Worm (Caenorhabditis elegans) whole organism, L1 larva: ENCODE data around the gene daf-18.
A peak's percentile ranks its signal among the peaks of the same experiment; 100 is the strongest.

ENCODE experiments used
- C04F5.9 ChIP-seq: sonication (generic microtip); optimal IDR thresholded peaks from 2 replicates; lab custom pipeline; 2016; ENCODE audit warnings: missing genetic modification characterization, missing compliant biosample characterization
- C16A3.4 ChIP-seq: fragments of 150-350 bp; optimal IDR thresholded peaks from 2 replicates; lab custom pipeline; 2014; ENCODE audit warnings: missing biosample characterization, missing genetic modification characterization
- C34B4.2 ChIP-seq: sonication (generic microtip); optimal IDR thresholded peaks from 2 replicates; lab custom pipeline; 2017; ENCODE audit warnings: mild to moderate bottlenecking, missing genetic modification characterization, missing compliant biosample characterization
- F16B12.6 ChIP-seq: fragments of 150-350 bp; optimal IDR thresholded peaks from 2 replicates; lab custom pipeline; 2014; ENCODE audit warnings: missing biosample characterization, missing genetic modification characterization
- aly-2 ChIP-seq: fragments of 150-350 bp; optimal IDR thresholded peaks from 2 replicates; lab custom pipeline; 2014; ENCODE audit warnings: missing biosample characterization, missing genetic modification characterization
- ceh-8 ChIP-seq: fragments of 200-800 bp; sonication (Bioruptor generic); optimal IDR thresholded peaks from 2 replicates; lab custom pipeline; 2018; ENCODE audit warnings: mild to moderate bottlenecking, missing genetic modification characterization, moderate library complexity, missing compliant biosample characterization
- dpl-1 ChIP-seq, 3 experiments: fragments of 150-350 bp in 2 of 3; sonication (generic microtip) in 1 of 3; optimal IDR thresholded peaks; 2 replicates each; lab custom pipeline; 2014 to 2017; ENCODE audit warnings: missing biosample characterization in 3 of 3, missing genetic modification characterization in 3 of 3, missing genetic modification reagents in 3 of 3
- egl-27 ChIP-seq, 2 experiments: fragments of 150-350 bp in 1 of 2; sonication (generic microtip); optimal IDR thresholded peaks; 3 replicates each; lab custom pipeline; 2017 to 2018; ENCODE audit warnings: missing biosample characterization in 2 of 2, missing genetic modification characterization in 2 of 2, missing genetic modification reagents in 2 of 2
- elt-2 ChIP-seq: sonication (generic microtip); optimal IDR thresholded peaks from 2 replicates; lab custom pipeline; 2016; ENCODE audit warnings: missing genetic modification characterization, mild to moderate bottlenecking, inconsistent platforms, missing compliant biosample characterization, missing genetic modification reagents
- elt-3 ChIP-seq, 6 experiments: fragments of 150-350 bp in 1 of 6; sonication (generic microtip); optimal IDR thresholded peaks; 2 replicates each; lab custom pipeline; 2017 to 2018; ENCODE audit warnings: missing biosample characterization in 6 of 6, missing genetic modification characterization in 6 of 6, inconsistent platforms in 1 of 6
- ets-5 ChIP-seq: fragments of 200-800 bp; sonication (Bioruptor generic); IDR thresholded peaks from 2 replicates; pipeline ENCODE4 v1.3.6; 2022; ENCODE audit warnings: missing genetic modification characterization, missing compliant biosample characterization
- fkh-4 ChIP-seq: sonication (generic microtip); optimal IDR thresholded peaks from 2 replicates; lab custom pipeline; 2016; ENCODE audit warnings: missing compliant biosample characterization, missing genetic modification characterization, borderline replicate concordance
- fkh-8 ChIP-seq: sonication (generic microtip); optimal IDR thresholded peaks from 2 replicates; lab custom pipeline; 2016; ENCODE audit warnings: mild to moderate bottlenecking, missing genetic modification characterization, missing compliant biosample characterization
- fos-1 ChIP-seq: fragments of 150-350 bp; optimal IDR thresholded peaks from 2 replicates; lab custom pipeline; 2014; ENCODE audit warnings: missing biosample characterization, missing genetic modification characterization
- grh-1 ChIP-seq: fragments of 200-800 bp; sonication (Bioruptor generic); IDR thresholded peaks from 2 replicates; pipeline ENCODE4 v1.3.6; 2022; ENCODE audit warnings: missing genetic modification reagents, missing genetic modification characterization, missing compliant biosample characterization
- hlh-17 ChIP-seq: fragments of 200-800 bp; sonication (Bioruptor generic); optimal IDR thresholded peaks from 2 replicates; lab custom pipeline; 2018; ENCODE audit warnings: missing genetic modification characterization, mild to moderate bottlenecking, missing compliant biosample characterization, moderate library complexity, borderline replicate concordance
- hpl-2 ChIP-seq: fragments of 150-350 bp; optimal IDR thresholded peaks from 2 replicates; lab custom pipeline; 2014; ENCODE audit warnings: missing biosample characterization, missing genetic modification reagents, missing genetic modification characterization
- isw-1 ChIP-seq: fragments of 200-800 bp; sonication (Bioruptor generic); IDR thresholded peaks from 2 replicates; pipeline ENCODE4 v1.3.6; 2022; ENCODE audit warnings: missing genetic modification characterization, missing compliant biosample characterization
- jun-1 ChIP-seq: fragments of 150-350 bp; optimal IDR thresholded peaks from 2 replicates; lab custom pipeline; 2014; ENCODE audit warnings: missing biosample characterization, missing genetic modification reagents, missing genetic modification characterization
- lin-13 ChIP-seq: fragments of 150-350 bp; optimal IDR thresholded peaks from 2 replicates; lab custom pipeline; 2014; ENCODE audit warnings: missing biosample characterization, missing genetic modification reagents, missing genetic modification characterization
- lin-14 ChIP-seq: fragments of 200-800 bp; sonication (Bioruptor generic); optimal IDR thresholded peaks from 2 replicates; lab custom pipeline; 2018; ENCODE audit warnings: mild to moderate bottlenecking, missing genetic modification characterization, moderate library complexity, missing compliant biosample characterization
- lin-15B ChIP-seq: fragments of 150-350 bp; sonication (generic microtip); optimal IDR thresholded peaks from 3 replicates; lab custom pipeline; 2014; ENCODE audit warnings: missing biosample characterization, missing genetic modification characterization
- lin-35 ChIP-seq, 2 experiments: fragments of 150-350 bp; optimal IDR thresholded peaks; 2 replicates each; lab custom pipeline; 2014; ENCODE audit warnings: missing biosample characterization in 2 of 2, missing genetic modification characterization in 2 of 2, missing genetic modification reagents in 2 of 2
- lin-39 ChIP-seq: fragments of 150-350 bp; optimal IDR thresholded peaks from 2 replicates; lab custom pipeline; 2014; ENCODE audit warnings: missing biosample characterization, missing genetic modification reagents, missing genetic modification characterization
- lir-3 ChIP-seq: sonication (generic microtip); optimal IDR thresholded peaks from 2 replicates; lab custom pipeline; 2016; ENCODE audit warnings: mild to moderate bottlenecking, missing genetic modification characterization, moderate library complexity, missing compliant biosample characterization; ENCODE audit not compliant: poor library complexity
- lsy-2 ChIP-seq, 2 experiments: fragments of 150-350 bp; optimal IDR thresholded peaks; 2 replicates each; lab custom pipeline; 2014; ENCODE audit warnings: missing biosample characterization in 2 of 2, missing genetic modification characterization in 2 of 2
- mef-2 ChIP-seq: fragments of 150-350 bp; optimal IDR thresholded peaks from 2 replicates; lab custom pipeline; 2014; ENCODE audit warnings: missing biosample characterization, missing genetic modification characterization
- mep-1 ChIP-seq: fragments of 150-350 bp; optimal IDR thresholded peaks from 2 replicates; lab custom pipeline; 2014; ENCODE audit warnings: missing biosample characterization, missing genetic modification characterization
- nhr-19 ChIP-seq: fragments of 200-800 bp; sonication (Bioruptor generic); conservative IDR thresholded peaks from 2 replicates; pipeline ENCODE4 v1.3.6; 2022; ENCODE audit warnings: missing genetic modification characterization, missing compliant biosample characterization
- nhr-20 ChIP-seq: sonication (generic microtip); optimal IDR thresholded peaks from 2 replicates; lab custom pipeline; 2016; ENCODE audit warnings: mild to moderate bottlenecking, missing genetic modification characterization, missing compliant biosample characterization
- nhr-237 ChIP-seq: fragments of 150-350 bp; optimal IDR thresholded peaks from 2 replicates; lab custom pipeline; 2014; ENCODE audit warnings: missing biosample characterization, missing genetic modification characterization
- nhr-47 ChIP-seq: sonication (generic microtip); optimal IDR thresholded peaks from 2 replicates; lab custom pipeline; 2016; ENCODE audit warnings: mild to moderate bottlenecking, missing genetic modification characterization, moderate library complexity, missing compliant biosample characterization
- nhr-71 ChIP-seq: sonication (generic microtip); optimal IDR thresholded peaks from 2 replicates; lab custom pipeline; 2016; ENCODE audit warnings: mild to moderate bottlenecking, missing genetic modification characterization, moderate library complexity, missing compliant biosample characterization
- nhr-76 ChIP-seq: sonication (generic microtip); optimal IDR thresholded peaks from 2 replicates; lab custom pipeline; 2017; ENCODE audit warnings: missing biosample characterization, missing genetic modification characterization
- nhr-77 ChIP-seq: fragments of 150-350 bp; optimal IDR thresholded peaks from 2 replicates; lab custom pipeline; 2014; ENCODE audit warnings: missing biosample characterization, missing genetic modification characterization
- nhr-90 ChIP-seq: sonication (generic microtip); optimal IDR thresholded peaks from 2 replicates; lab custom pipeline; 2016; ENCODE audit warnings: mild to moderate bottlenecking, missing genetic modification characterization, missing compliant biosample characterization; ENCODE audit not compliant: poor library complexity
- pax-3 ChIP-seq: fragments of 200-800 bp; sonication (Bioruptor generic); optimal IDR thresholded peaks from 2 replicates; lab custom pipeline; 2018; ENCODE audit warnings: mild to moderate bottlenecking, missing genetic modification characterization, moderate library complexity, missing compliant biosample characterization
- pqm-1 ChIP-seq: sonication (generic microtip); optimal IDR thresholded peaks from 3 replicates; lab custom pipeline; 2017; ENCODE audit warnings: missing biosample characterization, missing genetic modification characterization
- rnt-1 ChIP-seq: sonication (generic microtip); optimal IDR thresholded peaks from 2 replicates; lab custom pipeline; 2016; ENCODE audit warnings: mild to moderate bottlenecking, missing genetic modification characterization, moderate library complexity, missing compliant biosample characterization
- skn-1 ChIP-seq: fragments of 150-350 bp; optimal IDR thresholded peaks from 2 replicates; lab custom pipeline; 2014; ENCODE audit warnings: missing biosample characterization, missing genetic modification characterization
- snu-23 ChIP-seq: sonication (generic microtip); optimal IDR thresholded peaks from 2 replicates; lab custom pipeline; 2016; ENCODE audit warnings: missing genetic modification characterization, missing compliant biosample characterization
- sox-4 ChIP-seq: sonication (generic microtip); optimal IDR thresholded peaks from 2 replicates; lab custom pipeline; 2016; ENCODE audit warnings: missing genetic modification characterization, missing compliant biosample characterization
- swsn-7 ChIP-seq: sonication (generic microtip); optimal IDR thresholded peaks from 2 replicates; lab custom pipeline; 2016; ENCODE audit warnings: missing genetic modification characterization, missing compliant biosample characterization
- tbx-2 ChIP-seq: sonication (generic microtip); optimal IDR thresholded peaks from 2 replicates; lab custom pipeline; 2016; ENCODE audit warnings: missing genetic modification characterization, missing compliant biosample characterization
- tlp-1 ChIP-seq: fragments of 150-350 bp; optimal IDR thresholded peaks from 2 replicates; lab custom pipeline; 2014; ENCODE audit warnings: missing biosample characterization, missing genetic modification characterization
- unc-130 ChIP-seq: fragments of 150-350 bp; optimal IDR thresholded peaks from 2 replicates; lab custom pipeline; 2017; ENCODE audit warnings: missing biosample characterization, missing genetic modification characterization, inconsistent platforms
- unc-30 ChIP-seq: sonication (generic microtip); optimal IDR thresholded peaks from 2 replicates; lab custom pipeline; 2017; ENCODE audit warnings: missing biosample characterization, missing genetic modification characterization
- unc-86 ChIP-seq: sonication (generic microtip); optimal IDR thresholded peaks from 2 replicates; lab custom pipeline; 2016; ENCODE audit warnings: missing genetic modification characterization, missing compliant biosample characterization
- xbp-1 ChIP-seq: sonication (generic microtip); optimal IDR thresholded peaks from 2 replicates; lab custom pipeline; 2016; ENCODE audit warnings: missing genetic modification characterization, missing compliant biosample characterization
- zip-4 ChIP-seq: fragments of 200-800 bp; sonication (Bioruptor generic); optimal IDR thresholded peaks from 2 replicates; lab custom pipeline; 2018; ENCODE audit warnings: mild to moderate bottlenecking, missing genetic modification characterization, moderate library complexity, missing compliant biosample characterization
- ztf-11 ChIP-seq, 2 experiments: sonication (generic microtip); optimal IDR thresholded peaks; 2 replicates each; lab custom pipeline; 2016 to 2017; ENCODE audit warnings: missing genetic modification characterization in 2 of 2, missing biosample characterization in 1 of 2, missing compliant biosample characterization in 1 of 2
- ztf-4 ChIP-seq: fragments of 150-350 bp; optimal IDR thresholded peaks from 2 replicates; lab custom pipeline; 2014; ENCODE audit warnings: missing biosample characterization, missing genetic modification characterization

daf-18 gene

DNA sequence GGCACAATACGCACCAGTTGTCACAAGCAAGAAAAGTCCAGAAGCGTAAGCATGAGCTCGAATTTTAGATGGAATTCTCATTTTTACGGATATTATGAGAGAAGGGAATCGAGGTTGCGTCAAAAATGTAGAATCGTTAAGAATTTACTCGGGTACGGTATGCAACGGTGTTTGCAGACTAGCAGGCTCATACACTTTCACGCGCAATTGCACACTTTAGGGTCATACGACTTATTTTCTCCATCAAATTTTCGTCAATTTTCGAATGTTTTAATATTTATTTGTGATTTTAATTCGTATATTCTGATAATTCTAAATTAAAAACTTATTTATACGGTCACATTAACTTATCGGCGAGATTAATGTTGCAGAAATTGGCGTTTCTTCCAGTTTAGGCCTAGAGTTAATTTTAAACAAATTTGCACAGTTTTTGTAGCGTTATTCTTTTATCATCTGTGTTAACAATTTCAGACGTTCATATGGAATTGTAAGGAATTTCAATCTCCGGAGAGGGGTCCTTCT, 31.5 kb downstream of the daf-18 start, which contains the start of the genes T07A9.15 and nog-1 (continued):
- no peak for TF ChIP-seq ceh-8
- TF ChIP-seq skn-1 (tag; lab: Kevin White, UChicago) = peak; percentile 33
- peak; percentile 73 for TF ChIP-seq rnt-1
- TF ChIP-seq zip-4 (GFP tag; lab: Kevin White, UChicago) = no peak
- no peak for TF ChIP-seq unc-30 (tag; lab: Kevin White, UChicago)
- peak; percentile 78 for TF ChIP-seq C16A3.4 (tag; lab: Kevin White, UChicago)
- peak; percentile 79 for TF ChIP-seq nhr-71
- peak; percentile 87 for TF ChIP-seq snu-23 (GFP tag; lab: Kevin White, UChicago)
- TF ChIP-seq nhr-237 (tag; lab: Kevin White, UChicago) = peak; percentile 1
- peak; percentile 32 for TF ChIP-seq fos-1 (tag; lab: Kevin White, UChicago)
- peak; percentile 72 for TF ChIP-seq swsn-7 (tag; lab: Kevin White, UChicago)
- TF ChIP-seq mep-1 = peak; percentile 89
- TF ChIP-seq nhr-76 (tag; lab: Kevin White, UChicago) = no peak
- TF ChIP-seq xbp-1 (tag; lab: Kevin White, UChicago) = peak; percentile 67
- peak; percentile 7 for TF ChIP-seq elt-2 (tag; lab: Kevin White, UChicago)
- TF ChIP-seq elt-3 (tag; optimal IDR thresholded peaks at IDR 0.05; lab: Kevin White, UChicago) = peak in 2 of 6 experiments; percentile 22 to 48
- TF ChIP-seq aly-2 (tag; lab: Kevin White, UChicago) = peak; percentile 37
- TF ChIP-seq ets-5 = no peak
- no peak for TF ChIP-seq fkh-4 (tag; lab: Kevin White, UChicago)
- peak; percentile 71 for TF ChIP-seq tbx-2 (tag; lab: Kevin White, UChicago)
- TF ChIP-seq nhr-90 (tag; lab: Kevin White, UChicago) = peak; percentile 68
- TF ChIP-seq lin-13 = peak; percentile 44
- TF ChIP-seq ztf-4 = peak; percentile 32
- TF ChIP-seq nhr-20 (tag; lab: Kevin White, UChicago) = peak; percentile 65
- peak; percentile 6 for TF ChIP-seq sox-4 (tag; lab: Kevin White, UChicago)
- TF ChIP-seq nhr-77 (tag; lab: Kevin White, UChicago) = peak; percentile 53
- no peak for TF ChIP-seq mef-2 (tag; lab: Kevin White, UChicago)
- peak; percentile 23 for TF ChIP-seq pax-3 (tag; lab: Kevin White, UChicago)
- TF ChIP-seq nhr-47 (tag; lab: Kevin White, UChicago) = peak; percentile 76
- peak in 1 of 2 experiments; percentile 52 for TF ChIP-seq ztf-11 (tag; optimal IDR thresholded peaks at IDR 0.05; lab: Kevin White, UChicago)
- peak; percentile 41 for TF ChIP-seq hpl-2
- TF ChIP-seq lin-35 (GFP tag; optimal IDR thresholded peaks at IDR 0.05; lab: Kevin White, UChicago) = peak; percentile 80 to 87
- TF ChIP-seq egl-27 (tag; optimal IDR thresholded peaks at IDR 0.05; lab: Kevin White, UChicago) = no peak
- no peak for TF ChIP-seq grh-1
- TF ChIP-seq C34B4.2 (tag; lab: Kevin White, UChicago) = no peak
- peak; percentile 82 for TF ChIP-seq unc-130 (tag; lab: Kevin White, UChicago)
- TF ChIP-seq jun-1 = peak; percentile 45
- peak; percentile 98 to 99 for TF ChIP-seq lsy-2 (tag; optimal IDR thresholded peaks at IDR 0.05; lab: Kevin White, UChicago)
- peak; percentile 54 for TF ChIP-seq nhr-19 (GFP tag; lab: Robert Waterston, UW)
- peak; percentile 56 for TF ChIP-seq isw-1 (GFP tag; lab: Robert Waterston, UW)
- TF ChIP-seq F16B12.6 (tag; lab: Kevin White, UChicago) = peak; percentile 98
- no peak for TF ChIP-seq tlp-1 (tag; lab: Kevin White, UChicago)

DNA sequence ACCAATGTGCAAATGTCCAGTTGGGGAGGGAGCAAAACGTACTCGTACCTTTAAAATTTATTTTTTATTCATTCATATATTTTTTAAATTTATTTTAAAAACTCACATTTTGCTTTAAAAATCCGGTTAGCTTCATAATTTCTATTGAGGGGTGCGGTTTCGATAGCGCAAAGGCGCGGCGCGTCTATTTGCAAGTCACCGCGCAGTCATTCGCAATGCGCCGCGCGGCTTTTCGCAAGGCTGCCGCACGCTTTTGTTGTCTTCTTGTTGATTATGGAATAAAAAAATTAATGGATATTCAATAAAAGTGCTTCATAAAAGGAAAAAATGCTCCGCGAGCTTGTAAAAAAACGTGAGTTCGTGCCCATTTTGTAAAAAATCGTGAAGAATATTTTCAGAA, 34.7 kb downstream of the daf-18 start, which contains the start of the genes ears-2 and uncp-18:
TSS of gene ears-2 (minus strand) at position 190 of the 400 bp plus-strand sequence.
TSS of gene uncp-18 (plus strand) at position 282 of the 400 bp plus-strand sequence.
- peak; percentile 66 to 73 (median 71) for TF ChIP-seq dpl-1 (GFP tag; optimal IDR thresholded peaks at IDR 0.05; lab: Kevin White, UChicago)
- TF ChIP-seq nhr-90 (tag; lab: Kevin White, UChicago) = peak; percentile 95
- TF ChIP-seq aly-2 (tag; lab: Kevin White, UChicago) = no peak
- peak; percentile 88 for TF ChIP-seq lin-14 (GFP tag; lab: Kevin White, UChicago)
- peak in 2 of 6 experiments; percentile 57 to 89 for TF ChIP-seq elt-3 (tag; optimal IDR thresholded peaks at IDR 0.05; lab: Kevin White, UChicago)
- no peak for TF ChIP-seq nhr-77 (tag; lab: Kevin White, UChicago)
- TF ChIP-seq pqm-1 (tag; lab: Kevin White, UChicago) = no peak
- peak; percentile 73 for TF ChIP-seq C04F5.9 (tag; lab: Kevin White, UChicago)
- TF ChIP-seq hlh-17 (GFP tag; lab: Kevin White, UChicago) = no peak
- peak; percentile 63 for TF ChIP-seq lin-39 (tag; lab: Kevin White, UChicago)
- peak; percentile 86 for TF ChIP-seq fkh-8
- TF ChIP-seq unc-130 (tag; lab: Kevin White, UChicago) = peak; percentile 97
- TF ChIP-seq lin-15B = peak; percentile 63
- peak; percentile 86 for TF ChIP-seq lir-3 (tag; lab: Kevin White, UChicago)
- TF ChIP-seq mef-2 (tag; lab: Kevin White, UChicago) = peak; percentile 54
- peak; percentile 89 for TF ChIP-seq unc-86
- TF ChIP-seq C16A3.4 (tag; lab: Kevin White, UChicago) = peak; percentile 94
